Fruit fly (Drosophila melanogaster): ENCODE results near the gene His3.3A.

- TF ChIP-seq Hr4 (GFP tag; optimal IDR thresholded peaks at IDR 0.05) (no peak), Eip78C (GFP tag) (no peak), CG11762 (GFP tag; optimal IDR thresholded peaks at IDR 0.05; ENCODE audit: insufficient read depth) (no peak), pdm3 (GFP tag; optimal IDR thresholded peaks at IDR 0.05) (no peak), CG6276 (GFP tag; optimal IDR thresholded peaks at IDR 0.05) (no peak), Sox14 (GFP tag; optimal IDR thresholded peaks at IDR 0.05) (no peak), dac (GFP tag; optimal IDR thresholded peaks at IDR 0.05) (no peak), CG3032 (tag; optimal IDR thresholded peaks at IDR 0.05) (no peak)
Measured at dm6 chr2L:5022602-5023001, 32.3 kb upstream of the His3.3A start.
